Worm (Caenorhabditis elegans) whole organism, L1 larva: Measurements from ENCODE around the gene mam-3.
A peak's percentile ranks its signal among the peaks of the same experiment; 100 is the strongest.

Experiments
- C04F5.9 ChIP-seq: sonication (generic microtip); optimal IDR thresholded peaks from 2 replicates; lab custom pipeline; 2016; ENCODE audit warnings: missing genetic modification characterization, missing compliant biosample characterization
- C34B4.2 ChIP-seq: sonication (generic microtip); optimal IDR thresholded peaks from 2 replicates; lab custom pipeline; 2017; ENCODE audit warnings: mild to moderate bottlenecking, missing genetic modification characterization, missing compliant biosample characterization
- F16B12.6 ChIP-seq: fragments of 150-350 bp; optimal IDR thresholded peaks from 2 replicates; lab custom pipeline; 2014; ENCODE audit warnings: missing biosample characterization, missing genetic modification characterization
- aha-1 ChIP-seq: fragments of 150-350 bp; optimal IDR thresholded peaks from 2 replicates; lab custom pipeline; 2014; ENCODE audit warnings: missing biosample characterization, missing genetic modification characterization
- aly-2 ChIP-seq: fragments of 150-350 bp; optimal IDR thresholded peaks from 2 replicates; lab custom pipeline; 2014; ENCODE audit warnings: missing biosample characterization, missing genetic modification characterization
- blmp-1 ChIP-seq: fragments of 150-350 bp; optimal IDR thresholded peaks from 2 replicates; lab custom pipeline; 2014; ENCODE audit warnings: missing biosample characterization, missing genetic modification characterization
- ceh-8 ChIP-seq: fragments of 200-800 bp; sonication (Bioruptor generic); optimal IDR thresholded peaks from 2 replicates; lab custom pipeline; 2018; ENCODE audit warnings: mild to moderate bottlenecking, missing genetic modification characterization, moderate library complexity, missing compliant biosample characterization
- ceh-90 ChIP-seq: sonication (generic microtip); optimal IDR thresholded peaks from 2 replicates; lab custom pipeline; 2016; ENCODE audit warnings: missing genetic modification characterization, missing compliant biosample characterization
- dpl-1 ChIP-seq, 3 experiments: fragments of 150-350 bp in 2 of 3; sonication (generic microtip) in 1 of 3; optimal IDR thresholded peaks; 2 replicates each; lab custom pipeline; 2014 to 2017; ENCODE audit warnings: missing biosample characterization in 3 of 3, missing genetic modification characterization in 3 of 3, missing genetic modification reagents in 3 of 3
- dsc-1 ChIP-seq: sonication (generic microtip); optimal IDR thresholded peaks from 2 replicates; lab custom pipeline; 2016; ENCODE audit warnings: mild to moderate bottlenecking, missing genetic modification characterization, missing compliant biosample characterization
- egl-13 ChIP-seq: sonication (generic microtip); optimal IDR thresholded peaks from 2 replicates; lab custom pipeline; 2016; ENCODE audit warnings: missing genotype, missing genetic modification reagents, missing genetic modification characterization, missing compliant biosample characterization
- egl-27 ChIP-seq, 2 experiments: fragments of 150-350 bp in 1 of 2; sonication (generic microtip); optimal IDR thresholded peaks; 3 replicates each; lab custom pipeline; 2017 to 2018; ENCODE audit warnings: missing biosample characterization in 2 of 2, missing genetic modification characterization in 2 of 2, missing genetic modification reagents in 2 of 2
- elt-3 ChIP-seq, 6 experiments: fragments of 150-350 bp in 1 of 6; sonication (generic microtip); optimal IDR thresholded peaks; 2 replicates each; lab custom pipeline; 2017 to 2018; ENCODE audit warnings: missing biosample characterization in 6 of 6, missing genetic modification characterization in 6 of 6, inconsistent platforms in 1 of 6
- ets-5 ChIP-seq: fragments of 200-800 bp; sonication (Bioruptor generic); IDR thresholded peaks from 2 replicates; pipeline ENCODE4 v1.3.6; 2022; ENCODE audit warnings: missing genetic modification characterization, missing compliant biosample characterization
- fkh-10 ChIP-seq: sonication (generic microtip); optimal IDR thresholded peaks from 2 replicates; lab custom pipeline; 2017; ENCODE audit warnings: missing biosample characterization, missing genetic modification reagents, missing genetic modification characterization
- fkh-4 ChIP-seq: sonication (generic microtip); optimal IDR thresholded peaks from 2 replicates; lab custom pipeline; 2016; ENCODE audit warnings: missing compliant biosample characterization, missing genetic modification characterization, borderline replicate concordance
- fos-1 ChIP-seq: fragments of 150-350 bp; optimal IDR thresholded peaks from 2 replicates; lab custom pipeline; 2014; ENCODE audit warnings: missing biosample characterization, missing genetic modification characterization
- grh-1 ChIP-seq: fragments of 200-800 bp; sonication (Bioruptor generic); IDR thresholded peaks from 2 replicates; pipeline ENCODE4 v1.3.6; 2022; ENCODE audit warnings: missing genetic modification reagents, missing genetic modification characterization, missing compliant biosample characterization
- hlh-17 ChIP-seq: fragments of 200-800 bp; sonication (Bioruptor generic); optimal IDR thresholded peaks from 2 replicates; lab custom pipeline; 2018; ENCODE audit warnings: missing genetic modification characterization, mild to moderate bottlenecking, missing compliant biosample characterization, moderate library complexity, borderline replicate concordance
- hlh-4 ChIP-seq: sonication (generic microtip); optimal IDR thresholded peaks from 2 replicates; lab custom pipeline; 2016; ENCODE audit warnings: mild to moderate bottlenecking, missing genetic modification characterization, missing compliant biosample characterization
- hpl-2 ChIP-seq: fragments of 150-350 bp; optimal IDR thresholded peaks from 2 replicates; lab custom pipeline; 2014; ENCODE audit warnings: missing biosample characterization, missing genetic modification reagents, missing genetic modification characterization
- irx-1 ChIP-seq: sonication (generic microtip); optimal IDR thresholded peaks from 2 replicates; lab custom pipeline; 2016; ENCODE audit warnings: missing genetic modification characterization, missing compliant biosample characterization
- jun-1 ChIP-seq: fragments of 150-350 bp; optimal IDR thresholded peaks from 2 replicates; lab custom pipeline; 2014; ENCODE audit warnings: missing biosample characterization, missing genetic modification reagents, missing genetic modification characterization
- lin-13 ChIP-seq: fragments of 150-350 bp; optimal IDR thresholded peaks from 2 replicates; lab custom pipeline; 2014; ENCODE audit warnings: missing biosample characterization, missing genetic modification reagents, missing genetic modification characterization
- lin-15B ChIP-seq: fragments of 150-350 bp; sonication (generic microtip); optimal IDR thresholded peaks from 3 replicates; lab custom pipeline; 2014; ENCODE audit warnings: missing biosample characterization, missing genetic modification characterization
- lin-35 ChIP-seq, 2 experiments: fragments of 150-350 bp; optimal IDR thresholded peaks; 2 replicates each; lab custom pipeline; 2014; ENCODE audit warnings: missing biosample characterization in 2 of 2, missing genetic modification characterization in 2 of 2, missing genetic modification reagents in 2 of 2
- lin-39 ChIP-seq: fragments of 150-350 bp; optimal IDR thresholded peaks from 2 replicates; lab custom pipeline; 2014; ENCODE audit warnings: missing biosample characterization, missing genetic modification reagents, missing genetic modification characterization
- lsy-2 ChIP-seq, 2 experiments: fragments of 150-350 bp; optimal IDR thresholded peaks; 2 replicates each; lab custom pipeline; 2014; ENCODE audit warnings: missing biosample characterization in 2 of 2, missing genetic modification characterization in 2 of 2
- mab-9 ChIP-seq: fragments of 200-800 bp; sonication (Bioruptor generic); IDR thresholded peaks from 2 replicates; pipeline ENCODE4 v1.3.6; 2022; ENCODE audit warnings: missing genetic modification reagents, missing genetic modification characterization, missing compliant biosample characterization
- mdl-1 ChIP-seq, 2 experiments: fragments of 150-350 bp; optimal IDR thresholded peaks; 2 replicates each; lab custom pipeline; 2014 to 2017; ENCODE audit warnings: missing biosample characterization in 2 of 2, missing genetic modification characterization in 2 of 2, inconsistent platforms in 1 of 2
- nhr-11 ChIP-seq: fragments of 150-350 bp; optimal IDR thresholded peaks from 2 replicates; lab custom pipeline; 2014; ENCODE audit warnings: missing biosample characterization, missing genetic modification characterization
- nhr-19 ChIP-seq: fragments of 200-800 bp; sonication (Bioruptor generic); conservative IDR thresholded peaks from 2 replicates; pipeline ENCODE4 v1.3.6; 2022; ENCODE audit warnings: missing genetic modification characterization, missing compliant biosample characterization
- nhr-47 ChIP-seq: sonication (generic microtip); optimal IDR thresholded peaks from 2 replicates; lab custom pipeline; 2016; ENCODE audit warnings: mild to moderate bottlenecking, missing genetic modification characterization, moderate library complexity, missing compliant biosample characterization
- nhr-71 ChIP-seq: sonication (generic microtip); optimal IDR thresholded peaks from 2 replicates; lab custom pipeline; 2016; ENCODE audit warnings: mild to moderate bottlenecking, missing genetic modification characterization, moderate library complexity, missing compliant biosample characterization
- nhr-76 ChIP-seq: sonication (generic microtip); optimal IDR thresholded peaks from 2 replicates; lab custom pipeline; 2017; ENCODE audit warnings: missing biosample characterization, missing genetic modification characterization
- nhr-77 ChIP-seq: fragments of 150-350 bp; optimal IDR thresholded peaks from 2 replicates; lab custom pipeline; 2014; ENCODE audit warnings: missing biosample characterization, missing genetic modification characterization
- nhr-85 ChIP-seq: sonication (generic microtip); peaks from one replicate; lab custom pipeline; 2016; ENCODE audit warnings: missing genetic modification characterization, inconsistent platforms, missing compliant biosample characterization
- pag-3 ChIP-seq: sonication (generic microtip); optimal IDR thresholded peaks from 2 replicates; lab custom pipeline; 2017; ENCODE audit warnings: missing genetic modification characterization, mild to moderate bottlenecking, missing compliant biosample characterization, antibody characterized with exemption, borderline replicate concordance; ENCODE audit not compliant: insufficient read depth
- pqm-1 ChIP-seq: sonication (generic microtip); optimal IDR thresholded peaks from 3 replicates; lab custom pipeline; 2017; ENCODE audit warnings: missing biosample characterization, missing genetic modification characterization
- rnt-1 ChIP-seq: sonication (generic microtip); optimal IDR thresholded peaks from 2 replicates; lab custom pipeline; 2016; ENCODE audit warnings: mild to moderate bottlenecking, missing genetic modification characterization, moderate library complexity, missing compliant biosample characterization
- snpc-4 ChIP-seq: fragments of 150-350 bp; optimal IDR thresholded peaks from 2 replicates; lab custom pipeline; 2014; ENCODE audit warnings: missing biosample characterization, missing genetic modification characterization
- snu-23 ChIP-seq: sonication (generic microtip); optimal IDR thresholded peaks from 2 replicates; lab custom pipeline; 2016; ENCODE audit warnings: missing genetic modification characterization, missing compliant biosample characterization
- sox-4 ChIP-seq: sonication (generic microtip); optimal IDR thresholded peaks from 2 replicates; lab custom pipeline; 2016; ENCODE audit warnings: missing genetic modification characterization, missing compliant biosample characterization
- sptf-1 ChIP-seq: fragments of 150-350 bp; optimal IDR thresholded peaks from 2 replicates; lab custom pipeline; 2014; ENCODE audit warnings: missing biosample characterization, missing genetic modification characterization
- sup-37 ChIP-seq: fragments of 200-800 bp; sonication (Bioruptor generic); optimal IDR thresholded peaks from 2 replicates; lab custom pipeline; 2018; ENCODE audit warnings: mild to moderate bottlenecking, missing genetic modification characterization, missing compliant biosample characterization
- swsn-7 ChIP-seq: sonication (generic microtip); optimal IDR thresholded peaks from 2 replicates; lab custom pipeline; 2016; ENCODE audit warnings: missing genetic modification characterization, missing compliant biosample characterization
- tlp-1 ChIP-seq: fragments of 150-350 bp; optimal IDR thresholded peaks from 2 replicates; lab custom pipeline; 2014; ENCODE audit warnings: missing biosample characterization, missing genetic modification characterization
- unc-98 ChIP-seq: fragments of 200-800 bp; sonication (Bioruptor generic); IDR thresholded peaks from 2 replicates; pipeline ENCODE4 v1.3.6; 2022; ENCODE audit warnings: missing genetic modification characterization, missing compliant biosample characterization
- vab-15 ChIP-seq: sonication (generic microtip); optimal IDR thresholded peaks from 2 replicates; lab custom pipeline; 2017; ENCODE audit warnings: missing genotype, mild to moderate bottlenecking, missing genetic modification characterization, missing compliant biosample characterization
- zag-1 ChIP-seq: fragments of 150-350 bp; optimal IDR thresholded peaks from 2 replicates; lab custom pipeline; 2014; ENCODE audit warnings: missing biosample characterization, missing genetic modification characterization
- zip-4 ChIP-seq: fragments of 200-800 bp; sonication (Bioruptor generic); optimal IDR thresholded peaks from 2 replicates; lab custom pipeline; 2018; ENCODE audit warnings: mild to moderate bottlenecking, missing genetic modification characterization, moderate library complexity, missing compliant biosample characterization
- ztf-11 ChIP-seq, 2 experiments: sonication (generic microtip); optimal IDR thresholded peaks; 2 replicates each; lab custom pipeline; 2016 to 2017; ENCODE audit warnings: missing genetic modification characterization in 2 of 2, missing biosample characterization in 1 of 2, missing compliant biosample characterization in 1 of 2
- ztf-4 ChIP-seq: fragments of 150-350 bp; optimal IDR thresholded peaks from 2 replicates; lab custom pipeline; 2014; ENCODE audit warnings: missing biosample characterization, missing genetic modification characterization

mam-3 gene

ce11 chrIV:13395255-13395654 lies 49.9 kb downstream of the mam-3 start (continued):
- peak; percentile 93 for TF ChIP-seq aha-1 (tag; lab: Kevin White, UChicago)
- no peak for TF ChIP-seq pag-3 (tag; lab: Kevin White, UChicago)
- peak; percentile 2 for TF ChIP-seq lin-15B (tag; lab: Kevin White, UChicago)
- TF ChIP-seq vab-15 (tag; lab: Kevin White, UChicago): peak; percentile 69
- TF ChIP-seq rnt-1: peak; percentile 85
- peak; percentile 69 to 88 for TF ChIP-seq egl-27 (tag; optimal IDR thresholded peaks at IDR 0.05; lab: Kevin White, UChicago)
- peak; percentile 71 for TF ChIP-seq mab-9
- peak; percentile 66 to 82 for TF ChIP-seq lin-35 (GFP tag; optimal IDR thresholded peaks at IDR 0.05; lab: Kevin White, UChicago)
- TF ChIP-seq jun-1: peak; percentile 77
- TF ChIP-seq ceh-8 (GFP tag; lab: Kevin White, UChicago): peak; percentile 75
- TF ChIP-seq sptf-1 (tag; lab: Kevin White, UChicago): no peak
- no peak for TF ChIP-seq nhr-76 (tag; lab: Kevin White, UChicago)
- peak; percentile 79 for TF ChIP-seq egl-13
- peak; percentile 43 for TF ChIP-seq dsc-1 (tag; lab: Kevin White, UChicago)
- no peak for TF ChIP-seq ceh-90
- peak; percentile 26 for TF ChIP-seq fos-1 (tag; lab: Kevin White, UChicago)
- no peak for TF ChIP-seq hpl-2 (GFP tag; lab: Kevin White, UChicago)
- TF ChIP-seq fkh-10 (GFP tag; lab: Kevin White, UChicago): peak; percentile 93
- peak; percentile 97 for TF ChIP-seq nhr-71 (tag; lab: Kevin White, UChicago)
- peak; percentile 96 for TF ChIP-seq nhr-85 (tag; lab: Kevin White, UChicago)
- peak in 1 of 2 experiments; percentile 90 for TF ChIP-seq mdl-1 (tag; optimal IDR thresholded peaks at IDR 0.05; lab: Kevin White, UChicago)
- TF ChIP-seq sox-4 (tag; lab: Kevin White, UChicago): peak; percentile 26
- TF ChIP-seq ets-5 (GFP tag; lab: Robert Waterston, UW): no peak
- TF ChIP-seq F16B12.6 (tag; lab: Kevin White, UChicago): peak; percentile 38
- no peak for TF ChIP-seq zag-1
- peak; percentile 96 for TF ChIP-seq snu-23 (GFP tag; lab: Kevin White, UChicago)
- peak; percentile 44 to 53 (median 51) for TF ChIP-seq dpl-1 (GFP tag; optimal IDR thresholded peaks at IDR 0.05; lab: Kevin White, UChicago)
- no peak for TF ChIP-seq aly-2 (tag; lab: Kevin White, UChicago)
- TF ChIP-seq swsn-7 (tag; lab: Kevin White, UChicago): peak; percentile 89
- peak in 3 of 6 experiments; percentile 36 to 81 (median 74) for TF ChIP-seq elt-3 (tag; optimal IDR thresholded peaks at IDR 0.05; lab: Kevin White, UChicago)
- peak; percentile 76 for TF ChIP-seq grh-1 (GFP tag; lab: Robert Waterston, UW)
- peak; percentile 8; the same call in 1 of the 2 replicates for TF ChIP-seq unc-98 (GFP tag; lab: Robert Waterston, UW)
- TF ChIP-seq ztf-11 (tag; optimal IDR thresholded peaks at IDR 0.05; lab: Kevin White, UChicago): peak in 1 of 2 experiments; percentile 53
- peak; percentile 84 for TF ChIP-seq lin-13
- TF ChIP-seq nhr-77 (tag; lab: Kevin White, UChicago): peak; percentile 70
- TF ChIP-seq sup-37 (GFP tag; lab: Kevin White, UChicago): no peak
- TF ChIP-seq snpc-4 (tag; lab: Kevin White, UChicago): peak; percentile 24
- no peak for TF ChIP-seq hlh-4 (tag; lab: Kevin White, UChicago)
- TF ChIP-seq ztf-4 (tag; lab: Kevin White, UChicago): peak; percentile 85
- TF ChIP-seq lsy-2 (tag; optimal IDR thresholded peaks at IDR 0.05; lab: Kevin White, UChicago): peak; percentile 74 to 87
- peak; percentile 4 for TF ChIP-seq zip-4 (GFP tag; lab: Kevin White, UChicago)
- no peak for TF ChIP-seq tlp-1 (tag; lab: Kevin White, UChicago)
- TF ChIP-seq lin-39: no peak
- TF ChIP-seq irx-1 (tag; lab: Kevin White, UChicago): peak; percentile 68
- peak; percentile 58 for TF ChIP-seq pqm-1
- no peak for TF ChIP-seq fkh-4
- TF ChIP-seq C34B4.2 (tag; lab: Kevin White, UChicago): no peak
- peak; percentile 93 for TF ChIP-seq nhr-19 (GFP tag; lab: Robert Waterston, UW)
- TF ChIP-seq hlh-17 (GFP tag; lab: Kevin White, UChicago): no peak
- peak; percentile 36 for TF ChIP-seq nhr-11 (tag; lab: Kevin White, UChicago)
- TF ChIP-seq blmp-1 (tag; lab: Kevin White, UChicago): peak; percentile 50
- no peak for TF ChIP-seq C04F5.9 (tag; lab: Kevin White, UChicago)
- peak; percentile 90 for TF ChIP-seq nhr-47 (tag; lab: Kevin White, UChicago)
